Fruit fly (Drosophila melanogaster): ENCODE measurements around the gene knk.

knk gene

dm6 chr3R:10130975-10131529, 5.6 kb upstream of the knk start:
- TF ChIP-seq CG4496 (GFP tag; IDR thresholded peaks at IDR 0.05): no peak
- no peak for TF ChIP-seq CG13204 (GFP tag; optimal IDR thresholded peaks at IDR 0.05)
- no peak for TF ChIP-seq Ets98B (GFP tag; IDR thresholded peaks at IDR 0.05)
- TF ChIP-seq CG32121 (GFP tag; IDR thresholded peaks at IDR 0.05): no peak
- no peak for TF ChIP-seq CG8159 (tag; optimal IDR thresholded peaks at IDR 0.05)
- no peak for TF ChIP-seq Pif1A (GFP tag; optimal IDR thresholded peaks at IDR 0.05)
- TF ChIP-seq fd96Ca (GFP tag; IDR thresholded peaks at IDR 0.05): no peak

- TF ChIP-seq rn (GFP tag; IDR thresholded peaks at IDR 0.05): peak; percentile 68
- TF ChIP-seq CG4496 (GFP tag; IDR thresholded peaks at IDR 0.05): peak; percentile 80; the same call in 2 of the 3 replicates
- peak; percentile 70 for TF ChIP-seq CG12605 (GFP tag; IDR thresholded peaks at IDR 0.05)
- peak; percentile 87 for TF ChIP-seq Ets98B (GFP tag; IDR thresholded peaks at IDR 0.05)
- TF ChIP-seq CG34367 (tag; optimal IDR thresholded peaks at IDR 0.05): peak; percentile 24
- TF ChIP-seq gl (tag; optimal IDR thresholded peaks at IDR 0.05): no peak
- TF ChIP-seq CG8159 (tag; optimal IDR thresholded peaks at IDR 0.05): peak; percentile 56
- TF ChIP-seq CG13204 (GFP tag; optimal IDR thresholded peaks at IDR 0.05): no peak
- peak; percentile 40 for TF ChIP-seq CG15710 (tag; optimal IDR thresholded peaks at IDR 0.05)
- TF ChIP-seq CG14655 (GFP tag; optimal IDR thresholded peaks at IDR 0.05): peak; percentile 59
- TF ChIP-seq fd96Ca (GFP tag; IDR thresholded peaks at IDR 0.05): no peak
- TF ChIP-seq D1 (tag; optimal IDR thresholded peaks at IDR 0.05): no peak
- TF ChIP-seq EcR (GFP tag; optimal IDR thresholded peaks at IDR 0.05): no peak
- TF ChIP-seq CG17806 (tag; optimal IDR thresholded peaks at IDR 0.05): peak; percentile 58
- peak; percentile 43 for TF ChIP-seq Pif1B (GFP tag; optimal IDR thresholded peaks at IDR 0.05)
- peak; percentile 61 for TF ChIP-seq Pif1A (GFP tag; optimal IDR thresholded peaks at IDR 0.05)
- TF ChIP-seq CG10348 (GFP tag; IDR thresholded peaks at IDR 0.05): peak; percentile 38; the same call in 1 of the 2 replicates
- peak; percentile 45 for TF ChIP-seq CG9948 (tag; optimal IDR thresholded peaks at IDR 0.05)
- TF ChIP-seq CG8301 (tag; optimal IDR thresholded peaks at IDR 0.05): peak; percentile 64
- TF ChIP-seq Snoo (tag; optimal IDR thresholded peaks at IDR 0.05): peak; percentile 43
- peak; percentile 90 for TF ChIP-seq CG32121 (GFP tag; IDR thresholded peaks at IDR 0.05)
Observed at dm6 chr3R:10130091-10130490, 4.6 kb upstream of the knk start.

DNA sequence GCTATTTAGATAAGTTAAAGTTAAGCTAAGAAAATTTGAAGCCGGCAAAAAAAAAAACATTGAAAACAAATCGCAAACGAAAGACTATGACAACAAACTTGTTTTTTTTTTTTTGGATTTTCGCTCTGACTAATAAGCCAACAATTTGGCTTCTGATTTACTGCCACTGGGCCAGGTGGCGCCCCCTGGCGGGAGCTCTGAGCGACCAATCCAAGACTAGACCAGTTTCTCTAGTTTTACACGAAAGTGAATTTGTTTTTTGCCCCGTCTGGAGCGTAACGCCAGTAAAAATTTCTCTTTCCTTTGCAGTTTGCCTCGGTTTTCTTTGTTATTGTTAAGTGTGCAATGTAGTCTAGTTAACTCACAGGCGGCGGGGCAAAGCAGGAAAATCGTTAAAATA, 700 bp downstream of the knk start:
- peak; percentile 41; the same call in 1 of the 3 replicates for TF ChIP-seq CG4496 (GFP tag; IDR thresholded peaks at IDR 0.05)
- TF ChIP-seq fd96Ca (GFP tag; IDR thresholded peaks at IDR 0.05): 0 out of 3 replicates have a peak, but pooled peaks have one; percentile 29
- TF ChIP-seq CG10348 (GFP tag; IDR thresholded peaks at IDR 0.05): no peak
- TF ChIP-seq Ets98B (GFP tag; IDR thresholded peaks at IDR 0.05): peak; percentile 42; the same call in 1 of the 2 replicates
- no peak for TF ChIP-seq EcR (GFP tag; optimal IDR thresholded peaks at IDR 0.05)
- no peak for TF ChIP-seq CG12605 (GFP tag; IDR thresholded peaks at IDR 0.05)
- TF ChIP-seq D1 (tag; optimal IDR thresholded peaks at IDR 0.05): no peak
- peak; percentile 45 for TF ChIP-seq CG8301 (tag; optimal IDR thresholded peaks at IDR 0.05)
- no peak for TF ChIP-seq gl (tag; optimal IDR thresholded peaks at IDR 0.05)
- no peak for TF ChIP-seq CG8159 (tag; optimal IDR thresholded peaks at IDR 0.05)
- no peak for TF ChIP-seq Pif1A (GFP tag; optimal IDR thresholded peaks at IDR 0.05)
- no peak for TF ChIP-seq CG13204 (GFP tag; optimal IDR thresholded peaks at IDR 0.05)
- TF ChIP-seq Pif1B (GFP tag; optimal IDR thresholded peaks at IDR 0.05): no peak
- TF ChIP-seq CG9948 (tag; optimal IDR thresholded peaks at IDR 0.05): no peak
- TF ChIP-seq rn (GFP tag; IDR thresholded peaks at IDR 0.05): no peak
- no peak for TF ChIP-seq Snoo (tag; optimal IDR thresholded peaks at IDR 0.05)
- TF ChIP-seq CG14655 (GFP tag; optimal IDR thresholded peaks at IDR 0.05): peak; percentile 52
- no peak for TF ChIP-seq CG34367 (tag; optimal IDR thresholded peaks at IDR 0.05)

DNA sequence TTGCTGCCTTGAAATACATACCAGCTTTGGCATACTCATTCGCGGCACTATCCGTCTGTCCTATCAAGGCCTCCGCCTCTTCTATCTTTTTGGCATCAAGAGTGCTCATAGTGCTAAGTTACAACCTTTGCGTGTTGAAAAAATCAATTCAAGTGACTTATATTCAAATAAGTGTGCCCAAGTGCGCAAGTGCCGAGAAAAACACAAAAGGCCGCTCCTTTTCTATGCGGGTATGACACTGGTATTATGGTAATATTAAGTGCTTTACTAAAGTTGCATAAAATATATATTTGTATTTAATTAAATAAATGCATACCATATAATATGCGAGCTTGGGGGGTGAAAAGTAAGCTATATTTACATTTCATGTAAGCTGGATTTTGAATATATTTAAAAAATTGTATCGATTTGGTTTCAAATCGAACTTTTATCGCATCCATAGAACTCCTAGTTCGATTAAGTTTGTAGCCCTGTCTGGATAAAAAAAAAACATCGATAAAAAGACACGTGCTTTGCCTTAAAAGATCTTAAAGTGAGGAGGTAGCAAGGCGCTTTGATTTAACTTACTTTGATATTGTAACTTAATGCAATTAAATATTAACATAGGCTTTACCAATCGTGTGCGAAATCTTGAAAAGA, 4.1 kb downstream of the knk start, which contains the start of the genes gammaSnap2 and ATPsynepsilonL:
gammaSnap2 (minus strand) TSS at position 135 of the 639 bp plus-strand sequence.
ATPsynepsilonL (plus strand) TSS at position 508 of the 639 bp plus-strand sequence.
- TF ChIP-seq fd96Ca (GFP tag; IDR thresholded peaks at IDR 0.05): no peak
- TF ChIP-seq CG17806 (tag; optimal IDR thresholded peaks at IDR 0.05): peak; percentile 18

dm6 chr3R:10119592-10119991, 5.9 kb downstream of the knk start:
- TF ChIP-seq CG14655 (GFP tag; optimal IDR thresholded peaks at IDR 0.05) (no peak), CG4496 (GFP tag; IDR thresholded peaks at IDR 0.05) (no peak), gl (tag; optimal IDR thresholded peaks at IDR 0.05) (no peak), CG13204 (GFP tag; optimal IDR thresholded peaks at IDR 0.05) (no peak), fd96Ca (GFP tag; IDR thresholded peaks at IDR 0.05) (no peak), D1 (tag; optimal IDR thresholded peaks at IDR 0.05) (no peak), CG8159 (tag; optimal IDR thresholded peaks at IDR 0.05) (no peak), CG8301 (tag; optimal IDR thresholded peaks at IDR 0.05) (no peak), CG32121 (GFP tag; IDR thresholded peaks at IDR 0.05) (no peak), CG34367 (tag; optimal IDR thresholded peaks at IDR 0.05) (no peak), Pif1B (GFP tag; optimal IDR thresholded peaks at IDR 0.05) (no peak), CG17806 (tag; optimal IDR thresholded peaks at IDR 0.05) (no peak)

DNA sequence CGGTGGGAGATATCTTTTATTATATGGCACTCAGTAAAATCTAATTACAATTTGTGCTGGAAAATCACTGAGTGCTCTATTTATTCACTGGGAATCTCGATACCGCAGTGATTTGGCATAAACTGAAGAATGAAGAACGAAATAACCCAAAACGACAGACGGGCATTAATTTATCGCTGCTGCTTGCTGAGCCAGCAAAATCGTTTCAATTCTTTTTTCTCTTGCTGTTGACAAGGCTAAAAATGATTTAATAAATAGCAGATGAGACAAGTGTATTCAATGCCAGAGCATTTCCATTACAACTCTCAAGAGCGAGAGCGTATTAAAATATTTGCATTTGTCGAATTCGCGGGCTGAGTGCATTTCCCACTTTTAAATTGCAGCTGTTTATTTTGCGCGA, 9.7 kb downstream of the knk start:
- TF ChIP-seq rn (GFP tag; IDR thresholded peaks at IDR 0.05): no peak
- TF ChIP-seq EcR (GFP tag; optimal IDR thresholded peaks at IDR 0.05): no peak
- TF ChIP-seq CG32121 (GFP tag; IDR thresholded peaks at IDR 0.05): no peak

All from whole organism, pupa.